Fruit fly (Drosophila melanogaster): ENCODE results near the gene Daxx.
A peak's percentile ranks its signal among the peaks of the same experiment; 100 is the strongest.

Gene Daxx

DNA sequence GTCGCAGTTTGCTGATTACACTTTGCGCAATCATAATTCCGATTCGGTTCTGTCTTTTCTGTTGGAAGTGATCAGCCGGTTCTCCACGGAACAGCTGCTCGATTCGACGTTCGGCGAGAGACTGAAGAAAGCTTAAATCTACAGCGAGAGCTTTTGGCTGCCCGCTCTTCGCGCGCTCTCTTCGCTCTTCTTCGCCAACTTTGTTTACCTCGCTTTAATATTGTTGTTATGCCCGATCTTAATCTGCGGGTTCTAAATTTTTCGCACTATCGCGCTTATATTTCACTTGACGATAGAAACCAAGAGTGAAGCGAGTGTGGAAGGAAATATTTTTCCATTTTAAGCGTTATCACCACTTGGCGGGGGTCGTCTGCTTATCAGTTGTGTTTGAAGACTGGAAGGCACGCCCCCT lies 13.7 kb downstream of the Daxx start, which contains the start of gene CG9547 (continued):
- no peak for TF ChIP-seq Lhr (GFP tag; optimal IDR thresholded peaks at IDR 0.05)
- TF ChIP-seq Atf-2 (GFP tag; optimal IDR thresholded peaks at IDR 0.05), result no peak
- TF ChIP-seq CG10366 (GFP tag; IDR thresholded peaks at IDR 0.05), result no peak
- no peak for TF ChIP-seq CG4617 (GFP tag; optimal IDR thresholded peaks at IDR 0.05; ENCODE audit: borderline replicate concordance)
- TF ChIP-seq CG11085 (GFP tag; IDR thresholded peaks at IDR 0.05), result no peak
- peak; percentile 22; the same call in 1 of the 2 replicates for TF ChIP-seq NFAT (GFP tag; IDR thresholded peaks at IDR 0.05)
- TF ChIP-seq row (GFP tag; IDR thresholded peaks at IDR 0.05), result no peak
- TF ChIP-seq gt (GFP tag; IDR thresholded peaks at IDR 0.05), result no peak
- TF ChIP-seq nerfin-2 (GFP tag; IDR thresholded peaks at IDR 0.05; ENCODE audit: partially characterized antibody), result no peak
- TF ChIP-seq zen (tag; optimal IDR thresholded peaks at IDR 0.05), result no peak
- no peak for TF ChIP-seq ERR (GFP tag; optimal IDR thresholded peaks at IDR 0.05)
- TF ChIP-seq gsb (GFP tag; IDR thresholded peaks at IDR 0.05), result no peak
- TF ChIP-seq vnd (GFP tag; IDR thresholded peaks at IDR 0.05; ENCODE audit: partially characterized antibody), result no peak
- no peak for TF ChIP-seq Tbp (GFP tag; optimal IDR thresholded peaks at IDR 0.05)
- no peak for TF ChIP-seq da (GFP tag; optimal IDR thresholded peaks at IDR 0.05)
- peak; percentile 16 for TF ChIP-seq gcm (GFP tag; optimal IDR thresholded peaks at IDR 0.05)
- TF ChIP-seq HmgD (GFP tag; optimal IDR thresholded peaks at IDR 0.05), result no peak
- peak; percentile 55 for TF ChIP-seq lbe (GFP tag; optimal IDR thresholded peaks at IDR 0.05)
- TF ChIP-seq CG13624 (GFP tag; optimal IDR thresholded peaks at IDR 0.05), result peak; percentile 8
- peak; percentile 54 for TF ChIP-seq lab (GFP tag; optimal IDR thresholded peaks at IDR 0.05)
- TF ChIP-seq Blimp-1 (GFP tag; optimal IDR thresholded peaks at IDR 0.05), result no peak
- TF ChIP-seq Poxn (GFP tag; IDR thresholded peaks at IDR 0.05), result no peak
- TF ChIP-seq Dref (GFP tag; IDR thresholded peaks at IDR 0.05), result no peak
- no peak for TF ChIP-seq zfh2 (GFP tag; optimal IDR thresholded peaks at IDR 0.05)
- peak; percentile 60 for TF ChIP-seq CG13287 (GFP tag; IDR thresholded peaks at IDR 0.05; ENCODE audit: partially characterized antibody)
- TF ChIP-seq run (tag; optimal IDR thresholded peaks at IDR 0.05), result peak; percentile 54
- no peak; the same call in 2 of the 3 replicates for TF ChIP-seq HLH4C (GFP tag; IDR thresholded peaks at IDR 0.05; ENCODE audit: partially characterized antibody)
- TF ChIP-seq Vsx1 (GFP tag; optimal IDR thresholded peaks at IDR 0.05), result no peak
- no peak for TF ChIP-seq CG5245 (GFP tag; optimal IDR thresholded peaks at IDR 0.05)
- TF ChIP-seq CG17612 (GFP tag; IDR thresholded peaks at IDR 0.05), result no peak
- TF ChIP-seq bbx (GFP tag; IDR thresholded peaks at IDR 0.05; ENCODE audit: partially characterized antibody), result no peak
- no peak for TF ChIP-seq ase (GFP tag; IDR thresholded peaks at IDR 0.05)
- no peak for TF ChIP-seq CG1647 (GFP tag; optimal IDR thresholded peaks at IDR 0.05)
- TF ChIP-seq insv (GFP tag; optimal IDR thresholded peaks at IDR 0.05), result no peak
- no peak for TF ChIP-seq CG16813 (GFP tag; IDR thresholded peaks at IDR 0.05; ENCODE audit: partially characterized antibody)
- no peak for TF ChIP-seq H15 (GFP tag; IDR thresholded peaks at IDR 0.05)
- no peak for TF ChIP-seq hkb (optimal IDR thresholded peaks at IDR 0.05)
- peak; percentile 32; the same call in 1 of the 2 replicates for TF ChIP-seq hkb (GFP tag; IDR thresholded peaks at IDR 0.05)
- no peak for TF ChIP-seq prd (optimal IDR thresholded peaks at IDR 0.05)
- no peak for TF ChIP-seq prd (GFP tag; IDR thresholded peaks at IDR 0.05)
- TF ChIP-seq CG12659 (GFP tag; optimal IDR thresholded peaks at IDR 0.05), result peak; percentile 0
- peak; percentile 29 for TF ChIP-seq CrebB (tag; optimal IDR thresholded peaks at IDR 0.05)
- TF ChIP-seq chn (GFP tag; optimal IDR thresholded peaks at IDR 0.05), result no peak
- no peak for TF ChIP-seq Antp (GFP tag; optimal IDR thresholded peaks at IDR 0.05)
- no peak for TF ChIP-seq scrt (GFP tag; optimal IDR thresholded peaks at IDR 0.05)
- TF ChIP-seq org-1 (GFP tag; optimal IDR thresholded peaks at IDR 0.05), result no peak
- no peak for TF ChIP-seq CG10431 (GFP tag; optimal IDR thresholded peaks at IDR 0.05)
- no peak for TF ChIP-seq CG12104 (GFP tag; optimal IDR thresholded peaks at IDR 0.05)
- TF ChIP-seq Hmr (GFP tag; optimal IDR thresholded peaks at IDR 0.05), result peak; percentile 48
- TF ChIP-seq CG34376 (GFP tag; optimal IDR thresholded peaks at IDR 0.05), result peak; percentile 94
- TF ChIP-seq CG11560 (tag; IDR thresholded peaks at IDR 0.05), result no peak
- TF ChIP-seq CG7963 (GFP tag; IDR thresholded peaks at IDR 0.05; ENCODE audit: partially characterized antibody), result no peak

Data from whole organism, embryonic.